Worm (Caenorhabditis elegans): Measurements from ENCODE around the gene fbxb-11.

The fbxb-11 gene

ce11 chrII:1738844-1739243 is 14.4 kb downstream of the fbxb-11 start, which contains the start of the genes irld-9 and irld-33:
irld-9 (minus strand) TSS chrII:1738944.
irld-33 (plus strand) TSS chrII:1739052.
- TF ChIP-seq ets-7 (tag; optimal IDR thresholded peaks at IDR 0.05) (no peak), tra-4 (tag; optimal IDR thresholded peaks at IDR 0.05) (no peak), pes-1 (GFP tag; IDR thresholded peaks at IDR 0.05) (no peak), ceh-13 (GFP tag; optimal IDR thresholded peaks at IDR 0.05) (no peak), ama-1 (optimal IDR thresholded peaks at IDR 0.05) (no peak), hmg-4 (GFP tag; optimal IDR thresholded peaks at IDR 0.05) (no peak), hnd-1 (tag; optimal IDR thresholded peaks at IDR 0.05) (no peak), hmbx-1 (tag; optimal IDR thresholded peaks at IDR 0.05) (no peak), ceh-36 (tag; optimal IDR thresholded peaks at IDR 0.05) (no peak)

- TF ChIP-seq hnd-1 (tag; optimal IDR thresholded peaks at IDR 0.05) = no peak
- no peak for TF ChIP-seq hmg-4 (GFP tag; optimal IDR thresholded peaks at IDR 0.05)
- no peak for TF ChIP-seq ceh-13 (GFP tag; optimal IDR thresholded peaks at IDR 0.05)
- no peak for TF ChIP-seq scrt-1 (GFP tag; IDR thresholded peaks at IDR 0.05)
- TF ChIP-seq hmbx-1 (tag; optimal IDR thresholded peaks at IDR 0.05) = no peak
- TF ChIP-seq B0310.2 (tag; optimal IDR thresholded peaks at IDR 0.05) = no peak
- no peak for TF ChIP-seq ceh-36 (tag; optimal IDR thresholded peaks at IDR 0.05)
- no peak for TF ChIP-seq ets-7 (tag; optimal IDR thresholded peaks at IDR 0.05)
- TF ChIP-seq aly-1 (tag; optimal IDR thresholded peaks at IDR 0.05) = no peak
- TF ChIP-seq flt-1 (GFP tag; IDR thresholded peaks at IDR 0.05) = no peak
- TF ChIP-seq tra-4 (tag; optimal IDR thresholded peaks at IDR 0.05) = no peak
Measured at ce11 chrII:1741248-1741647, 16.8 kb downstream of the fbxb-11 start, which contains the start of gene K07G6.1. K07G6.1 (plus strand) TSS chrII:1741548.

- TF ChIP-seq aly-1 (tag; optimal IDR thresholded peaks at IDR 0.05) (no peak), tra-4 (tag; optimal IDR thresholded peaks at IDR 0.05) (no peak), ets-7 (tag; optimal IDR thresholded peaks at IDR 0.05) (no peak), tbx-11 (GFP tag; IDR thresholded peaks at IDR 0.05) (no peak), hmg-4 (GFP tag; optimal IDR thresholded peaks at IDR 0.05) (no peak), sea-1 (GFP tag; conservative IDR thresholded peaks at IDR 0.05) (no peak), ama-1 (optimal IDR thresholded peaks at IDR 0.05) (no peak), tbx-37 (GFP tag; conservative IDR thresholded peaks at IDR 0.05) (no peak), scrt-1 (GFP tag; IDR thresholded peaks at IDR 0.05) (no peak)
Measured at ce11 chrII:1742535-1742934, 18.1 kb downstream of the fbxb-11 start, which contains the start of gene F36H5.12. F36H5.12 (plus strand) TSS chrII:1742835.

- no peak for TF ChIP-seq ama-1 (optimal IDR thresholded peaks at IDR 0.05)
- TF ChIP-seq sea-1 (GFP tag; conservative IDR thresholded peaks at IDR 0.05) = no peak
- TF ChIP-seq scrt-1 (GFP tag; IDR thresholded peaks at IDR 0.05) = no peak
- no peak for TF ChIP-seq tbx-37 (GFP tag; conservative IDR thresholded peaks at IDR 0.05)
- TF ChIP-seq aly-1 (tag; optimal IDR thresholded peaks at IDR 0.05) = no peak
- TF ChIP-seq B0310.2 (tag; optimal IDR thresholded peaks at IDR 0.05) = no peak
- TF ChIP-seq tra-4 (tag; optimal IDR thresholded peaks at IDR 0.05) = no peak
- TF ChIP-seq F13C5.2 (tag; optimal IDR thresholded peaks at IDR 0.05) = no peak
- no peak for TF ChIP-seq hnd-1 (tag; optimal IDR thresholded peaks at IDR 0.05)
- TF ChIP-seq tbx-11 (GFP tag; IDR thresholded peaks at IDR 0.05) = no peak
- no peak for TF ChIP-seq hmbx-1 (tag; optimal IDR thresholded peaks at IDR 0.05)
- TF ChIP-seq ets-7 (tag; optimal IDR thresholded peaks at IDR 0.05) = no peak
- no peak for TF ChIP-seq ceh-13 (GFP tag; optimal IDR thresholded peaks at IDR 0.05)
Measured at ce11 chrII:1744183-1744582, 19.8 kb downstream of the fbxb-11 start, which contains the start of gene clec-19. clec-19 (plus strand) TSS chrII:1744483.

- no peak for TF ChIP-seq tbx-37 (GFP tag; conservative IDR thresholded peaks at IDR 0.05)
- TF ChIP-seq scrt-1 (GFP tag; IDR thresholded peaks at IDR 0.05) = no peak
Measured at ce11 chrII:1750413-1750812, 26.0 kb downstream of the fbxb-11 start, which contains the start of the genes F36H5.13 and F36H5.8. F36H5.13 (minus strand) TSS chrII:1750513. F36H5.8 (minus strand) TSS chrII:1750686.

- TF ChIP-seq hnd-1 (tag; optimal IDR thresholded peaks at IDR 0.05) = no peak
- TF ChIP-seq scrt-1 (GFP tag; IDR thresholded peaks at IDR 0.05) = no peak
- no peak for TF ChIP-seq sea-1 (GFP tag; conservative IDR thresholded peaks at IDR 0.05)
- TF ChIP-seq hmbx-1 (tag; optimal IDR thresholded peaks at IDR 0.05) = no peak
- no peak for TF ChIP-seq B0310.2 (tag; optimal IDR thresholded peaks at IDR 0.05)
- TF ChIP-seq tbx-11 (GFP tag; IDR thresholded peaks at IDR 0.05) = no peak
- TF ChIP-seq flt-1 (GFP tag; IDR thresholded peaks at IDR 0.05) = no peak
- no peak for TF ChIP-seq pes-1 (GFP tag; IDR thresholded peaks at IDR 0.05)
- TF ChIP-seq tbx-37 (GFP tag; conservative IDR thresholded peaks at IDR 0.05) = no peak
- no peak for TF ChIP-seq ceh-13 (GFP tag; optimal IDR thresholded peaks at IDR 0.05)
- TF ChIP-seq F13C5.2 (tag; optimal IDR thresholded peaks at IDR 0.05) = no peak
- no peak for TF ChIP-seq aly-1 (tag; optimal IDR thresholded peaks at IDR 0.05)
- no peak for TF ChIP-seq hmg-4 (GFP tag; optimal IDR thresholded peaks at IDR 0.05)
- no peak for TF ChIP-seq ets-7 (tag; optimal IDR thresholded peaks at IDR 0.05)
- no peak for TF ChIP-seq ceh-36 (tag; optimal IDR thresholded peaks at IDR 0.05)
- no peak for TF ChIP-seq tra-4 (tag; optimal IDR thresholded peaks at IDR 0.05)
- no peak for TF ChIP-seq ama-1 (optimal IDR thresholded peaks at IDR 0.05)
Measured at ce11 chrII:1752990-1753389, 28.6 kb downstream of the fbxb-11 start, which contains the start of gene F36H5.9. F36H5.9 (minus strand) TSS chrII:1753090.

ce11 chrII:1756072-1756471 is 31.7 kb downstream of the fbxb-11 start, which contains the start of gene F36H5.17:
F36H5.17 (minus strand) TSS chrII:1756172.
- TF ChIP-seq ceh-36 (tag; optimal IDR thresholded peaks at IDR 0.05) (no peak), hnd-1 (tag; optimal IDR thresholded peaks at IDR 0.05) (no peak), sea-1 (GFP tag; conservative IDR thresholded peaks at IDR 0.05) (no peak), F13C5.2 (tag; optimal IDR thresholded peaks at IDR 0.05) (no peak), B0310.2 (tag; optimal IDR thresholded peaks at IDR 0.05) (no peak), aly-1 (tag; optimal IDR thresholded peaks at IDR 0.05) (no peak), ama-1 (optimal IDR thresholded peaks at IDR 0.05) (no peak), ceh-13 (GFP tag; optimal IDR thresholded peaks at IDR 0.05) (no peak), tra-4 (tag; optimal IDR thresholded peaks at IDR 0.05) (no peak), flt-1 (GFP tag; IDR thresholded peaks at IDR 0.05) (no peak)

- no peak for TF ChIP-seq ets-7 (tag; optimal IDR thresholded peaks at IDR 0.05)
- no peak for TF ChIP-seq pes-1 (GFP tag; IDR thresholded peaks at IDR 0.05)
Measured at ce11 chrII:1756582-1756981, 32.2 kb downstream of the fbxb-11 start, which contains the start of gene fbxb-53. fbxb-53 (plus strand) TSS chrII:1756882.

All from whole organism, early embryonic.